Fruit fly (Drosophila melanogaster): Measurements from ENCODE around the gene CG32181.

- TF ChIP-seq CG8319 (GFP tag; optimal IDR thresholded peaks at IDR 0.05) (no peak), CG11294 (GFP tag; IDR thresholded peaks at IDR 0.05) (no peak), Sox102F (GFP tag; optimal IDR thresholded peaks at IDR 0.05) (no peak), dsx (GFP tag; optimal IDR thresholded peaks at IDR 0.05; ENCODE audit: poor library complexity, severe bottlenecking) (no peak), acj6 (GFP tag; optimal IDR thresholded peaks at IDR 0.05) (no peak), OdsH (GFP tag; optimal IDR thresholded peaks at IDR 0.05) (no peak), CG3919 (GFP tag; optimal IDR thresholded peaks at IDR 0.05) (no peak), CG15336 (GFP tag; IDR thresholded peaks at IDR 0.05) (no peak), Eip75B (GFP tag; optimal IDR thresholded peaks at IDR 0.05) (no peak), CG1621 (tag; optimal IDR thresholded peaks at IDR 0.05) (no peak), CG31627 (GFP tag; optimal IDR thresholded peaks at IDR 0.05) (no peak), CG6163 (GFP tag; IDR thresholded peaks at IDR 0.05) (no peak), CG8119 (GFP tag; IDR thresholded peaks at IDR 0.05) (no peak), achi (GFP tag; optimal IDR thresholded peaks at IDR 0.05) (no peak)
These were observed at the start of gene CG32181 for dm6 chr3L:17759072-17759747.
